Fruit fly (Drosophila melanogaster) whole organism, pupa: ENCODE results near the gene SmD1.

Source experiments
- CG10348 ChIP-seq: fragments of 200-800 bp; sonication (Bioruptor generic); IDR thresholded peaks from 2 replicates; pipeline ENCODE4 v1.3.6; 2022; ENCODE audit warnings: missing biosample characterization, missing genetic modification characterization
- CG12605 ChIP-seq: fragments of 200-800 bp; sonication (Bioruptor generic); IDR thresholded peaks from 2 replicates; pipeline ENCODE4 v1.3.6; 2022; ENCODE audit warnings: missing biosample characterization, missing genetic modification characterization
- CG14655 ChIP-seq: fragments of 200-800 bp; sonication (Bioruptor generic); optimal IDR thresholded peaks from 3 replicates; lab custom pipeline; 2017; ENCODE audit warnings: mild to moderate bottlenecking, missing biosample characterization, missing genetic modification reagents, missing genetic modification characterization
- CG17806 ChIP-seq: fragments of 200-800 bp; sonication (Bioruptor generic); optimal IDR thresholded peaks from 2 replicates; lab custom pipeline; 2018; ENCODE audit warnings: missing biosample characterization, mild to moderate bottlenecking, missing genetic modification characterization, moderate library complexity
- CG32121 ChIP-seq: fragments of 200-800 bp; sonication (Bioruptor generic); IDR thresholded peaks from 2 replicates; pipeline ENCODE4 v1.3.6; 2022; ENCODE audit warnings: missing biosample characterization, missing genetic modification characterization
- CG8301 ChIP-seq: fragments of 200-800 bp; sonication (Bioruptor generic); optimal IDR thresholded peaks from 2 replicates; lab custom pipeline; 2018; ENCODE audit warnings: missing biosample characterization, mild to moderate bottlenecking, missing genetic modification characterization
- CG9948 ChIP-seq: fragments of 200-800 bp; sonication (Bioruptor generic); optimal IDR thresholded peaks from 2 replicates; lab custom pipeline; 2018; ENCODE audit warnings: missing biosample characterization, mild to moderate bottlenecking, missing genetic modification characterization, moderate library complexity
- D1 ChIP-seq: fragments of 200-800 bp; sonication (Bioruptor generic); optimal IDR thresholded peaks from 2 replicates; lab custom pipeline; 2018; ENCODE audit warnings: missing biosample characterization, mild to moderate bottlenecking, missing genetic modification characterization, moderate library complexity
- EcR ChIP-seq: fragments of 200-800 bp; sonication (Bioruptor generic); optimal IDR thresholded peaks from 3 replicates; lab custom pipeline; 2019; ENCODE audit warnings: missing biosample characterization, missing genetic modification characterization, mild to moderate bottlenecking, moderate library complexity, missing genetic modification reagents
- Pif1B ChIP-seq: fragments of 200-800 bp; sonication (Bioruptor generic); optimal IDR thresholded peaks from 3 replicates; lab custom pipeline; 2016; ENCODE audit warnings: missing biosample characterization, missing genetic modification characterization
- Snoo ChIP-seq: fragments of 200-800 bp; sonication (Bioruptor generic); optimal IDR thresholded peaks from 3 replicates; lab custom pipeline; 2017; ENCODE audit warnings: missing biosample characterization, mild to moderate bottlenecking, missing genetic modification characterization, inconsistent platforms
- gl ChIP-seq: fragments of 200-800 bp; sonication (Bioruptor generic); optimal IDR thresholded peaks from 2 replicates; lab custom pipeline; 2018; ENCODE audit warnings: missing biosample characterization, mild to moderate bottlenecking, missing genetic modification characterization
- rn ChIP-seq: fragments of 200-800 bp; sonication (Bioruptor generic); IDR thresholded peaks from 2 replicates; pipeline ENCODE4 v1.3.6; 2022; ENCODE audit warnings: missing biosample characterization, missing genetic modification characterization

DNA sequence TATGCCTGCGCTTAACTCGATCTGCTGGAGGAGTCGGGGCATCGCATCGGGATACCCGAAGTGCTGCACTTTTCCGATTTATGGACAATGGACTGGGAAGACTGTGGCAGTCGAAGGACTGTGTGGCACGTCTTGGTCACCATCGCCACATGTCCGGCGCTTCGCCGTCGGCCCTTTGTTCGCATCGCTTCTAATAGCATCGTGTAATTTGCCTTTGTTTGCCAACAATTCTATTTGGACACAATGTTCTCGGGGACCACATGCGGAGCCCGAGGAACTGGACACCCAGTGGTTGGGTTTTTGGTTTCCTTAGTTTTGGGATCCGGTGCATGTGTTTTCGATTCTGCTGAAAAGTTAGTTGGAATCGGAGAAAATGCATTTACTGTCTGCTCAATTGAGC lies 36.9 kb downstream of the SmD1 start:
- TF ChIP-seq Snoo (tag; lab: Kevin White, UChicago) (no peak), gl (tag; lab: Kevin White, UChicago) (no peak), rn (GFP tag; lab: Robert Waterston, UW) (no peak), CG14655 (GFP tag; lab: Kevin White, UChicago) (no peak), Pif1B (GFP tag; lab: Kevin White, UChicago) (no peak), EcR (no peak), CG10348 (GFP tag; lab: Robert Waterston, UW) (no peak), CG8301 (no peak), D1 (no peak), CG17806 (tag; lab: Kevin White, UChicago) (no peak), CG32121 (no peak), CG12605 (GFP tag; lab: Robert Waterston, UW) (no peak), CG9948 (tag; lab: Kevin White, UChicago) (no peak)
